Worm (Caenorhabditis elegans) whole organism, young adult: ENCODE measurements around the gene kin-2.
A peak's percentile ranks its signal among the peaks of the same experiment; 100 is the strongest.

Experiments used
- B0261.1 ChIP-seq: sonication (generic microtip); optimal IDR thresholded peaks from 2 replicates; lab custom pipeline; 2016; ENCODE audit warnings: mild to moderate bottlenecking, missing genetic modification characterization, moderate library complexity, missing compliant biosample characterization
- B0336.3 ChIP-seq: fragments of 200-800 bp; sonication (Bioruptor generic); IDR thresholded peaks from 2 replicates; pipeline ENCODE4 v1.3.6; 2022; ENCODE audit warnings: missing genetic modification characterization, missing compliant biosample characterization
- F23B12.7 ChIP-seq: sonication (generic microtip); optimal IDR thresholded peaks from 2 replicates; lab custom pipeline; 2017; ENCODE audit warnings: missing genetic modification characterization, mild to moderate bottlenecking, missing compliant biosample characterization, antibody characterized with exemption, moderate library complexity; ENCODE audit not compliant: insufficient read depth
- F33H1.4 ChIP-seq: fragments of 200-800 bp; sonication (Bioruptor generic); IDR thresholded peaks from 2 replicates; pipeline ENCODE4 v1.3.6; 2022; ENCODE audit warnings: missing genetic modification reagents, missing genetic modification characterization, missing compliant biosample characterization
- F49E8.2 ChIP-seq: sonication (generic microtip); optimal IDR thresholded peaks from 3 replicates; lab custom pipeline; 2017; ENCODE audit warnings: missing genetic modification characterization, mild to moderate bottlenecking, missing compliant biosample characterization, antibody characterized with exemption, moderate library complexity; ENCODE audit not compliant: insufficient read depth
- K11D2.4 ChIP-seq: fragments of 200-800 bp; sonication (Bioruptor generic); IDR thresholded peaks from 2 replicates; pipeline ENCODE4 v1.3.6; 2022; ENCODE audit warnings: missing genetic modification reagents, missing genetic modification characterization, missing compliant biosample characterization
- T07F8.4 ChIP-seq: sonication (generic microtip); optimal IDR thresholded peaks from 2 replicates; lab custom pipeline; 2016; ENCODE audit warnings: mild to moderate bottlenecking, missing genetic modification characterization, moderate library complexity, missing compliant biosample characterization
- Y67H2A.10 ChIP-seq: fragments of 200-800 bp; sonication (Bioruptor generic); conservative IDR thresholded peaks from 2 replicates; pipeline ENCODE4 v1.3.6; 2022; ENCODE audit warnings: missing genetic modification reagents, missing genetic modification characterization, missing compliant biosample characterization
- ama-1 ChIP-seq, 3 experiments: fragments of 150-350 bp in 1 of 3; sonication (generic microtip) in 2 of 3; optimal IDR thresholded peaks; 2 replicates each; lab custom pipeline; 2014 to 2018; ENCODE audit warnings: missing biosample characterization in 2 of 3, missing genetic modification characterization in 2 of 3, missing genetic modification reagents in 2 of 3
- atf-7 ChIP-seq: sonication (generic microtip); optimal IDR thresholded peaks from 2 replicates; lab custom pipeline; 2017; ENCODE audit warnings: mild to moderate bottlenecking, missing genetic modification characterization, missing compliant biosample characterization
- bed-2 ChIP-seq: fragments of 200-800 bp; sonication (Bioruptor generic); IDR thresholded peaks from 2 replicates; pipeline ENCODE4 v1.3.6; 2022; ENCODE audit warnings: missing genetic modification reagents, missing genetic modification characterization, missing compliant biosample characterization
- ccch-3 ChIP-seq: fragments of 200-800 bp; sonication (Bioruptor generic); optimal IDR thresholded peaks from 2 replicates; lab custom pipeline; 2018; ENCODE audit warnings: mild to moderate bottlenecking, missing genetic modification characterization, missing compliant biosample characterization
- egl-18 ChIP-seq: fragments of 200-800 bp; sonication (Bioruptor generic); IDR thresholded peaks from 2 replicates; pipeline ENCODE4 v1.3.6; 2022; ENCODE audit warnings: missing genetic modification reagents, missing genetic modification characterization, missing compliant biosample characterization
- egl-44 ChIP-seq: fragments of 200-800 bp; sonication (Bioruptor generic); IDR thresholded peaks from 2 replicates; pipeline ENCODE4 v1.3.6; 2022; ENCODE audit warnings: missing genetic modification reagents, missing genetic modification characterization, missing compliant biosample characterization
- ets-4 ChIP-seq: fragments of 200-800 bp; sonication (Bioruptor generic); optimal IDR thresholded peaks from 2 replicates; lab custom pipeline; 2018; ENCODE audit warnings: mild to moderate bottlenecking, missing genetic modification characterization, missing compliant biosample characterization
- hmg-20 ChIP-seq: fragments of 200-800 bp; sonication (Bioruptor generic); IDR thresholded peaks from 2 replicates; pipeline ENCODE4 v1.3.6; 2022; ENCODE audit warnings: missing genetic modification reagents, missing genetic modification characterization, missing compliant biosample characterization
- hrde-1 ChIP-seq: sonication (generic microtip); optimal IDR thresholded peaks from 2 replicates; lab custom pipeline; 2016; ENCODE audit warnings: missing genetic modification characterization, mild to moderate bottlenecking, missing compliant biosample characterization, moderate library complexity, missing genotype, missing genetic modification reagents, borderline replicate concordance
- hsf-1 ChIP-seq: fragments of 200-800 bp; sonication (Bioruptor generic); IDR thresholded peaks from 2 replicates; pipeline ENCODE4 v1.3.6; 2022; ENCODE audit warnings: missing genetic modification reagents, missing genetic modification characterization, missing compliant biosample characterization
- lin-35 ChIP-seq, 3 experiments: fragments of 150-350 bp in 2 of 3; sonication (generic microtip) in 1 of 3; optimal IDR thresholded peaks; 2 replicates each; lab custom pipeline; 2014 to 2018; ENCODE audit warnings: missing biosample characterization in 3 of 3, missing genetic modification characterization in 3 of 3, missing genetic modification reagents in 3 of 3
- lir-1 ChIP-seq: fragments of 200-800 bp; sonication (Bioruptor generic); conservative IDR thresholded peaks from 2 replicates; pipeline ENCODE4 v1.3.6; 2022; ENCODE audit warnings: missing genetic modification reagents, missing genetic modification characterization, missing compliant biosample characterization
- madf-6 ChIP-seq: fragments of 200-800 bp; sonication (Bioruptor generic); IDR thresholded peaks from 2 replicates; pipeline ENCODE4 v1.3.6; 2022; ENCODE audit warnings: missing genetic modification reagents, missing genetic modification characterization, missing compliant biosample characterization
- mel-28 ChIP-seq: sonication (generic microtip); optimal IDR thresholded peaks from 2 replicates; lab custom pipeline; 2016; ENCODE audit warnings: borderline replicate concordance, mild to moderate bottlenecking, missing genetic modification characterization, missing compliant biosample characterization
- nfyb-1 ChIP-seq: fragments of 200-800 bp; sonication (Bioruptor generic); IDR thresholded peaks from 2 replicates; pipeline ENCODE4 v1.3.6; 2022; ENCODE audit warnings: missing genetic modification reagents, missing genetic modification characterization, missing compliant biosample characterization
- nhr-80 ChIP-seq: sonication (generic microtip); optimal IDR thresholded peaks from 2 replicates; lab custom pipeline; 2016; ENCODE audit warnings: missing genetic modification characterization, missing compliant biosample characterization
- rpc-1 ChIP-seq, 2 experiments: fragments of 150-350 bp in 1 of 2; sonication (generic microtip) in 1 of 2; optimal IDR thresholded peaks; 2 replicates each; lab custom pipeline; 2014 to 2018; ENCODE audit warnings: missing biosample characterization in 1 of 2, missing genetic modification characterization in 1 of 2, missing genetic modification reagents in 1 of 2, missing genotype in 1 of 2
- sea-2 ChIP-seq: fragments of 200-800 bp; sonication (Bioruptor generic); IDR thresholded peaks from 2 replicates; pipeline ENCODE4 v1.3.6; 2022; ENCODE audit warnings: missing genetic modification characterization, missing compliant biosample characterization
- xnd-1 ChIP-seq: sonication (generic microtip); optimal IDR thresholded peaks from 2 replicates; lab custom pipeline; 2016; ENCODE audit warnings: missing genotype, missing genetic modification reagents, missing genetic modification characterization, missing compliant biosample characterization
- zfh-2 ChIP-seq: fragments of 200-800 bp; sonication (Bioruptor generic); conservative IDR thresholded peaks from 2 replicates; pipeline ENCODE4 v1.3.6; 2022; ENCODE audit warnings: missing genetic modification reagents, missing genetic modification characterization, missing compliant biosample characterization
- zim-3 ChIP-seq: sonication (generic microtip); optimal IDR thresholded peaks from 2 replicates; lab custom pipeline; 2017; ENCODE audit warnings: mild to moderate bottlenecking, missing genetic modification characterization, moderate library complexity, missing compliant biosample characterization
- ztf-25 ChIP-seq: fragments of 200-800 bp; sonication (Bioruptor generic); IDR thresholded peaks from 2 replicates; pipeline ENCODE4 v1.3.6; 2022; ENCODE audit warnings: missing genetic modification reagents, missing genetic modification characterization, missing compliant biosample characterization

kin-2 gene

ce11 chrX:5976206-5976960 is 1.3 kb downstream of the kin-2 start (continued):
- TF ChIP-seq egl-18 (GFP tag; lab: Robert Waterston, UW) = no peak

DNA sequence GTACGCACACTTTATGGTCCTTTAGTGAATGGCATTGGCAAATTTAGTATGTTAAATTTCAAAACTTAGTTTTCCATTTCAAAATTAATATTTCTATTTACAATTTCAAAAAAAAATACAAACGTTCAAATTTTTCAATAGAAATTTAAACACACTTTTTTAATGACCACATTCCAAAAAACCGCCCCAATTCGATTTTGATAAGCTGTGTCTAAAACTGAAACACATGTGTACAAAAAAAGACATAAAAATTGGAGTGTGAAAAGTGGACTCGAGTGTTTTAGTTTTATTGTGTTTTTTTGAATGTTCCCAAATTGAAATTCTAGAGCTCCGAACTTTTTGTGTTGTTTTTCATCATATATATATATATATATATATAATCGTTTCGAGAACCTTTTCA is 1.9 kb downstream of the kin-2 start:
- no peak for TF ChIP-seq lir-1 (GFP tag; lab: Robert Waterston, UW)
- no peak for TF ChIP-seq hsf-1 (GFP tag; lab: Robert Waterston, UW)
- TF ChIP-seq, all 124 proteins: peak for 0

DNA sequence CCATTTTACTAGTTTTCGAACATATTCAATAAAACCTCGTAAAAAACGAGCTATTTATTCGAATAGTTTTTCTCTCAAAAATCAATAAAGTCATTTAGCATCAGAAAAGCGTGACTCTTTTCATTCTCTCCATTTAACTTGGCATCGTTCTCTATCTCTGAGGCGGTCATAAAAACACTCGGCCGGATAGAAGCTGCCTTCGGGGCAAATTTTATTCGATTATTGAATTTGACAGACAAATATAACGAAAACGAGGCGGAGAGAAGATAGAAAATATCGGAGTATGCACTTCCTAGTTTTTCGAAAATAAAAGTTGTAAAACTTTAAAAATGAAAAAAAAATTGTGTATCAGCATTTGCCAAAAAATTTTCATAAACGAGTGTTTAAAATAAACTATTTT is 2.4 kb downstream of the kin-2 start:
- TF ChIP-seq ccch-3 (GFP tag; lab: Kevin White, UChicago) (no peak), zim-3 (no peak), B0261.1 (tag; lab: Kevin White, UChicago) (no peak), T07F8.4 (tag; lab: Kevin White, UChicago) (no peak), sea-2 (GFP tag; lab: Robert Waterston, UW) (no peak), rpc-1 (optimal IDR thresholded peaks at IDR 0.05; lab: Kevin White, UChicago) (no peak), rpc-1 (tag; optimal IDR thresholded peaks at IDR 0.05; lab: Kevin White, UChicago) (no peak), atf-7 (tag; lab: Kevin White, UChicago) (no peak), Y67H2A.10 (no peak), F49E8.2 (tag; lab: Kevin White, UChicago) (no peak)
- TF ChIP-seq, all 124 proteins: peak for 0

DNA sequence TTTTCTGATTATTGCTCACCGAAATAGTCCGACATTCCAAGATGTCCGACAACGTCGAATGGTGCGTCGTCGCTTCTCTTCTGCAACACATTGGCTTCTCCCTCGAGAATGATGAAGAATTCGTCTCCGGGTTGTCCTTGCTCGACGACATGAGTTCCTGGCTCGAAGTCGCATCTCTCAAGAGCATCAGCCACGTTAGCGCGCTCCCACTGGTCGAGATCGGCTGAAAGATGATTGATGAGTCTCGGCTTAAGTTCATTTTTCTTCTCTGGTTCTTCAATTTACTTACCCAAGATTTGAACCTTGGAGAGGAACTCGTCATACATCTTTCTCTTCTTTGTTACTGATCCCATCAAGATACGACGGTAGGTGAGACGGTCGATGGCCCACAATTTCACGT is 5.4 kb downstream of the kin-2 start:
- TF ChIP-seq zfh-2 (GFP tag; lab: Robert Waterston, UW) (peak; percentile 46; the same call in 1 of the 2 replicates), egl-44 (no peak), mel-28 (tag; lab: Kevin White, UChicago) (no peak), ama-1 (optimal IDR thresholded peaks at IDR 0.05; lab: Kevin White, UChicago) (no peak), ama-1 (GFP tag; optimal IDR thresholded peaks at IDR 0.05; lab: Kevin White, UChicago) (no peak), bed-2 (GFP tag; lab: Robert Waterston, UW) (no peak), ztf-25 (GFP tag; lab: Robert Waterston, UW) (no peak), K11D2.4 (GFP tag; lab: Robert Waterston, UW) (no peak), nfyb-1 (no peak), xnd-1 (tag; lab: Kevin White, UChicago) (no peak)

DNA sequence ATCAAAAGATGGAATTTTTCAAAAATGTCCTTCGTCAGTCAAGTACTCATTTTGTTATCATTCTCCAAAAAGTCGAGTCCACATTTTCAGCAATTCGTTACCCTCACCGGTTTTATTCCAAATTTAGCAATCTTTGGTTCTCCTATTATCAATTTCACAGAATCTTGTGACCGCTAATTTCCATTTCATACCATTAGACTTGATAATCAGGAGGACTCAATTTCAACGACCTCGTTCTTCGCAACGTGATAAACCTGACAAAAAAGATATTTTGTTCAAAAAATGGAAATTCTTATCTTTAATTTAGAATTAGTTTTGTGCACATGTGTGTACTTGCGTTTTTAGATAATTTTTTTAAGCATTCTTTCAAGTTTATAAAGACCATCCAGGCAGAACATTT is 15.1 kb downstream of the kin-2 start:
- TF ChIP-seq ets-4 (GFP tag; lab: Kevin White, UChicago) (no peak), B0336.3 (no peak), nhr-80 (tag; lab: Kevin White, UChicago) (peak; percentile 80)

DNA sequence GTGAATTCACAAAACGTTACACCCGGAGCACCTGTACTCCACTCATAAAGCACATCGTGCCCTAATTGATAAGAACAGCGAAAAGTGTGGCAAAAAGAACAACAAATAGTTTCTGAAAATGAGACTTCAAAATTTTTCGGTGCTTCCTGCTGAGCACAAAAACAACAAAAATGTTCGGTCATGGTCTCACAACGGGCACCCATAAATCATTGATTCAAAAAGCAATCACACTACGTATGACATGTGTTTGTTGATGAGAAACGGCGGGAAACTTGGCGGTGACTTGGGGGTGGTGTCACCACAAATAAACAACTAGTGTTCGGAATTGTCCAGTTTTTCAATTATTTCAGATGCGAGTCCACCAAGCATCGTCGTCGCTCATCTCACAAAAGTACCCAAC is 16.8 kb downstream of the kin-2 start:
- TF ChIP-seq zfh-2 (GFP tag; lab: Robert Waterston, UW) (no peak), hrde-1 (no peak), madf-6 (GFP tag; lab: Robert Waterston, UW) (no peak), F23B12.7 (tag; lab: Kevin White, UChicago) (no peak), F33H1.4 (GFP tag; lab: Robert Waterston, UW) (no peak), lin-35 (GFP tag; optimal IDR thresholded peaks at IDR 0.05; lab: Kevin White, UChicago) (no peak), hmg-20 (GFP tag; lab: Robert Waterston, UW) (no peak)
